Worm (Caenorhabditis elegans) whole organism, L2 larva: ENCODE data around the gene B0403.6.

Experiments
- F13H6.1 ChIP-seq: sonication (generic microtip); optimal IDR thresholded peaks from 2 replicates; lab custom pipeline; 2016; ENCODE audit warnings: missing genetic modification characterization, missing compliant biosample characterization
- aly-2 ChIP-seq: fragments of 150-350 bp; optimal IDR thresholded peaks from 2 replicates; lab custom pipeline; 2014; ENCODE audit warnings: missing biosample characterization, missing genetic modification characterization
- elt-1 ChIP-seq: fragments of 150-350 bp; optimal IDR thresholded peaks from 2 replicates; lab custom pipeline; 2014; ENCODE audit warnings: missing biosample characterization, missing genetic modification characterization
- lin-13 ChIP-seq: fragments of 150-350 bp; optimal IDR thresholded peaks from 2 replicates; lab custom pipeline; 2014; ENCODE audit warnings: missing biosample characterization, missing genetic modification reagents, missing genetic modification characterization
- lin-39 ChIP-seq: fragments of 150-350 bp; optimal IDR thresholded peaks from 2 replicates; lab custom pipeline; 2014; ENCODE audit warnings: missing biosample characterization, missing genetic modification reagents, missing genetic modification characterization
- mbf-1 ChIP-seq: sonication (generic microtip); optimal IDR thresholded peaks from 2 replicates; lab custom pipeline; 2017; ENCODE audit warnings: missing biosample characterization, missing genetic modification characterization
- mdl-1 ChIP-seq, 2 experiments: fragments of 150-350 bp in 1 of 2; sonication (generic microtip) in 1 of 2; optimal IDR thresholded peaks; 2 replicates each; lab custom pipeline; 2017; ENCODE audit warnings: missing biosample characterization in 2 of 2, missing genetic modification characterization in 2 of 2
- nhr-12 ChIP-seq: fragments of 150-350 bp; optimal IDR thresholded peaks from 2 replicates; lab custom pipeline; 2014; ENCODE audit warnings: missing biosample characterization, missing genetic modification characterization
- nhr-6 ChIP-seq: fragments of 150-350 bp; optimal IDR thresholded peaks from 2 replicates; lab custom pipeline; 2014; ENCODE audit warnings: missing biosample characterization, missing genetic modification characterization
- zag-1 ChIP-seq: fragments of 150-350 bp; optimal IDR thresholded peaks from 2 replicates; lab custom pipeline; 2014; ENCODE audit warnings: missing biosample characterization, missing genetic modification characterization

- TF ChIP-seq elt-1 (tag; lab: Kevin White, UChicago) (no peak), lin-39 (tag; lab: Kevin White, UChicago) (no peak), zag-1 (no peak), nhr-12 (tag; lab: Kevin White, UChicago) (no peak), nhr-6 (tag; lab: Kevin White, UChicago) (no peak), mdl-1 (tag; optimal IDR thresholded peaks at IDR 0.05; lab: Kevin White, UChicago) (no peak), mbf-1 (tag; lab: Kevin White, UChicago) (no peak), aly-2 (tag; lab: Kevin White, UChicago) (no peak), lin-13 (no peak), F13H6.1 (tag; lab: Kevin White, UChicago) (no peak)
Measured at ce11 chrX:7063236-7063635, 11.9 kb downstream of the B0403.6 start, which contains the start of gene B0403.3.
